Worm (Caenorhabditis elegans) whole organism, mixed stage, embryonic: Measurements from ENCODE around the gene str-166.
A peak's percentile ranks its signal among the peaks of the same experiment; 100 is the strongest.

Experiments
- M03D4.4 ChIP-seq: sonication (generic microtip); optimal IDR thresholded peaks from 2 replicates; lab custom pipeline; 2017; ENCODE audit warnings: mild to moderate bottlenecking, missing genetic modification characterization, missing compliant biosample characterization
- bed-3 ChIP-seq: fragments of 200-800 bp; sonication (Bioruptor generic); optimal IDR thresholded peaks from 3 replicates; lab custom pipeline; 2018; ENCODE audit warnings: mild to moderate bottlenecking, missing genetic modification characterization, moderate library complexity, missing compliant biosample characterization
- blmp-1 ChIP-seq: fragments of 150-350 bp; optimal IDR thresholded peaks from 2 replicates; lab custom pipeline; 2014; ENCODE audit warnings: missing biosample characterization, missing genetic modification characterization
- ceh-39 ChIP-seq: fragments of 150-350 bp; optimal IDR thresholded peaks from 2 replicates; lab custom pipeline; 2014; ENCODE audit warnings: missing biosample characterization, missing genetic modification characterization
- ceh-43 ChIP-seq: fragments of 200-800 bp; sonication (Bioruptor generic); optimal IDR thresholded peaks from 2 replicates; lab custom pipeline; 2018; ENCODE audit warnings: mild to moderate bottlenecking, missing genetic modification characterization, moderate library complexity, missing compliant biosample characterization
- ceh-83 ChIP-seq: fragments of 200-800 bp; sonication (Bioruptor generic); optimal IDR thresholded peaks from 2 replicates; lab custom pipeline; 2018; ENCODE audit warnings: mild to moderate bottlenecking, missing genetic modification characterization, missing compliant biosample characterization
- ces-1 ChIP-seq: fragments of 150-350 bp; optimal IDR thresholded peaks from 2 replicates; lab custom pipeline; 2014; ENCODE audit warnings: missing biosample characterization, missing genetic modification reagents, missing genetic modification characterization
- cnd-1 ChIP-seq: fragments of 200-800 bp; sonication (Bioruptor generic); optimal IDR thresholded peaks from 2 replicates; lab custom pipeline; 2018; ENCODE audit warnings: mild to moderate bottlenecking, missing genetic modification characterization, missing compliant biosample characterization
- drap-1 ChIP-seq: fragments of 200-800 bp; sonication (Bioruptor generic); optimal IDR thresholded peaks from 3 replicates; lab custom pipeline; 2018; ENCODE audit warnings: mild to moderate bottlenecking, missing genetic modification characterization, missing compliant biosample characterization
- elt-1 ChIP-seq: sonication (generic microtip); optimal IDR thresholded peaks from 2 replicates; lab custom pipeline; 2017; ENCODE audit warnings: missing genetic modification characterization, mild to moderate bottlenecking, missing compliant biosample characterization, antibody characterized with exemption, moderate library complexity, borderline replicate concordance; ENCODE audit not compliant: insufficient read depth
- elt-3 ChIP-seq: fragments of 150-350 bp; optimal IDR thresholded peaks from 2 replicates; lab custom pipeline; 2014; ENCODE audit warnings: missing biosample characterization, missing genetic modification characterization
- flh-1 ChIP-seq: fragments of 200-800 bp; sonication (Bioruptor generic); optimal IDR thresholded peaks from 2 replicates; lab custom pipeline; 2018; ENCODE audit warnings: mild to moderate bottlenecking, missing genetic modification characterization, moderate library complexity, missing compliant biosample characterization
- ham-2 ChIP-seq: fragments of 200-800 bp; sonication (Bioruptor generic); optimal IDR thresholded peaks from 2 replicates; lab custom pipeline; 2018; ENCODE audit warnings: mild to moderate bottlenecking, missing genetic modification characterization, missing compliant biosample characterization
- hlh-1 ChIP-seq: fragments of 150-350 bp; optimal IDR thresholded peaks from 2 replicates; lab custom pipeline; 2014; ENCODE audit warnings: missing biosample characterization, missing genetic modification reagents, missing genetic modification characterization
- lsy-2 ChIP-seq: fragments of 150-350 bp; optimal IDR thresholded peaks from 2 replicates; lab custom pipeline; 2014; ENCODE audit warnings: missing biosample characterization, missing genetic modification characterization
- mab-5 ChIP-seq: fragments of 150-350 bp; optimal IDR thresholded peaks from 2 replicates; lab custom pipeline; 2014; ENCODE audit warnings: missing biosample characterization, missing genetic modification characterization
- mep-1 ChIP-seq: fragments of 150-350 bp; optimal IDR thresholded peaks from 2 replicates; lab custom pipeline; 2017; ENCODE audit warnings: missing biosample characterization, missing genetic modification reagents, missing genetic modification characterization, inconsistent platforms
- mls-2 ChIP-seq: sonication (generic microtip); optimal IDR thresholded peaks from 2 replicates; lab custom pipeline; 2016; ENCODE audit warnings: mild to moderate bottlenecking, missing genetic modification characterization, moderate library complexity, missing compliant biosample characterization
- nhr-12 ChIP-seq: fragments of 150-350 bp; optimal IDR thresholded peaks from 2 replicates; lab custom pipeline; 2014; ENCODE audit warnings: missing biosample characterization, missing genetic modification characterization
- nhr-2 ChIP-seq: fragments of 150-350 bp; optimal IDR thresholded peaks from 2 replicates; lab custom pipeline; 2014; ENCODE audit warnings: missing biosample characterization, missing genetic modification characterization
- nhr-237 ChIP-seq: fragments of 150-350 bp; optimal IDR thresholded peaks from 2 replicates; lab custom pipeline; 2014; ENCODE audit warnings: missing biosample characterization, missing genetic modification characterization
- nhr-28 ChIP-seq: fragments of 150-350 bp; optimal IDR thresholded peaks from 2 replicates; lab custom pipeline; 2014; ENCODE audit warnings: missing biosample characterization, missing genetic modification characterization
- nhr-76 ChIP-seq: sonication (generic microtip); optimal IDR thresholded peaks from 2 replicates; lab custom pipeline; 2017; ENCODE audit warnings: missing biosample characterization, missing genetic modification characterization
- sem-2 ChIP-seq: fragments of 200-800 bp; sonication (Bioruptor generic); optimal IDR thresholded peaks from 2 replicates; lab custom pipeline; 2018; ENCODE audit warnings: mild to moderate bottlenecking, missing genetic modification characterization, missing compliant biosample characterization
- snpc-4 ChIP-seq: fragments of 150-350 bp; optimal IDR thresholded peaks from 2 replicates; lab custom pipeline; 2014; ENCODE audit warnings: missing biosample characterization, missing genetic modification characterization
- sptf-1 ChIP-seq: sonication (generic microtip); optimal IDR thresholded peaks from 2 replicates; lab custom pipeline; 2017; ENCODE audit warnings: mild to moderate bottlenecking, missing genetic modification characterization, moderate library complexity, missing compliant biosample characterization
- tbx-8 ChIP-seq: fragments of 200-800 bp; sonication (Bioruptor generic); optimal IDR thresholded peaks from 2 replicates; lab custom pipeline; 2018; ENCODE audit warnings: mild to moderate bottlenecking, missing genetic modification characterization, moderate library complexity, missing compliant biosample characterization
- unc-39 ChIP-seq: fragments of 150-350 bp; optimal IDR thresholded peaks from 2 replicates; lab custom pipeline; 2014; ENCODE audit warnings: missing biosample characterization, missing genetic modification characterization
- unc-62 ChIP-seq: fragments of 150-350 bp; optimal IDR thresholded peaks from 2 replicates; lab custom pipeline; 2014; ENCODE audit warnings: missing biosample characterization, missing genetic modification reagents, missing genetic modification characterization
- zip-8 ChIP-seq: fragments of 150-350 bp; optimal IDR thresholded peaks from 2 replicates; lab custom pipeline; 2014; ENCODE audit warnings: missing biosample characterization, missing genetic modification characterization
- ztf-11 ChIP-seq: fragments of 150-350 bp; optimal IDR thresholded peaks from 2 replicates; lab custom pipeline; 2014; ENCODE audit warnings: missing biosample characterization, missing genetic modification characterization

str-166 gene

ce11 chrIV:4874603-4875002 is 9.5 kb upstream of the str-166 start, which contains the start of gene str-174:
Gene str-174 (minus strand): TSS chrIV:4874703.
- TF ChIP-seq hlh-1: no peak
- TF ChIP-seq mab-5 (tag; lab: Kevin White, UChicago): no peak
- TF ChIP-seq tbx-8 (GFP tag; lab: Kevin White, UChicago): no peak

ce11 chrIV:4877102-4877501 is 7.0 kb upstream of the str-166 start, which contains the start of gene str-170:
Gene str-170 (plus strand): TSS chrIV:4877402.
- no peak for TF ChIP-seq elt-1
- no peak for TF ChIP-seq mab-5 (tag; lab: Kevin White, UChicago)
- no peak for TF ChIP-seq nhr-12 (tag; lab: Kevin White, UChicago)
- TF ChIP-seq unc-39 (tag; lab: Kevin White, UChicago): no peak
- TF ChIP-seq nhr-28 (tag; lab: Kevin White, UChicago): no peak

- TF ChIP-seq nhr-237 (tag; lab: Kevin White, UChicago) (no peak), ham-2 (GFP tag; lab: Kevin White, UChicago) (no peak), cnd-1 (tag; lab: Kevin White, UChicago) (no peak), ceh-83 (no peak), lsy-2 (tag; lab: Kevin White, UChicago) (no peak), hlh-1 (peak; percentile 43), mep-1 (tag; lab: Kevin White, UChicago) (no peak), ces-1 (GFP tag; lab: Kevin White, UChicago) (peak; percentile 34), blmp-1 (no peak), flh-1 (GFP tag; lab: Kevin White, UChicago) (no peak), tbx-8 (GFP tag; lab: Kevin White, UChicago) (no peak), sptf-1 (tag; lab: Kevin White, UChicago) (no peak)
- TF ChIP-seq, all 35 proteins: peak for 2
These were observed 3.5 kb upstream of the str-166 start for ce11 chrIV:4880634-4881033.

- TF ChIP-seq nhr-76: no peak
- TF ChIP-seq ces-1 (GFP tag; lab: Kevin White, UChicago): no peak
- TF ChIP-seq tbx-8 (GFP tag; lab: Kevin White, UChicago): no peak
- no peak for TF ChIP-seq bed-3 (GFP tag; lab: Kevin White, UChicago)
- TF ChIP-seq mls-2 (tag; lab: Kevin White, UChicago): no peak
- no peak for TF ChIP-seq elt-3 (tag; lab: Kevin White, UChicago)
- no peak for TF ChIP-seq nhr-28 (tag; lab: Kevin White, UChicago)
- TF ChIP-seq M03D4.4: no peak
- no peak for TF ChIP-seq hlh-1
- no peak for TF ChIP-seq nhr-2 (tag; lab: Kevin White, UChicago)
- no peak for TF ChIP-seq ceh-83
- TF ChIP-seq lsy-2 (tag; lab: Kevin White, UChicago): no peak
- TF ChIP-seq mep-1 (tag; lab: Kevin White, UChicago): no peak
- TF ChIP-seq blmp-1: no peak
- TF ChIP-seq sem-2 (GFP tag; lab: Kevin White, UChicago): no peak
- no peak for TF ChIP-seq mab-5 (tag; lab: Kevin White, UChicago)
- no peak for TF ChIP-seq cnd-1 (tag; lab: Kevin White, UChicago)
- no peak for TF ChIP-seq snpc-4 (tag; lab: Kevin White, UChicago)
- no peak for TF ChIP-seq flh-1 (GFP tag; lab: Kevin White, UChicago)
- TF ChIP-seq, all 35 proteins: peak for 0
These were observed 1.4 kb downstream of the str-166 start for ce11 chrIV:4885435-4885834.

ce11 chrIV:4887258-4887657 is 3.2 kb downstream of the str-166 start, which contains the start of gene T08B6.1:
Gene T08B6.1 (minus strand): TSS chrIV:4887358.
- no peak for TF ChIP-seq mep-1 (tag; lab: Kevin White, UChicago)
- no peak for TF ChIP-seq flh-1 (GFP tag; lab: Kevin White, UChicago)
- no peak for TF ChIP-seq zip-8 (tag; lab: Kevin White, UChicago)
- TF ChIP-seq nhr-12 (tag; lab: Kevin White, UChicago): no peak
- no peak for TF ChIP-seq bed-3 (GFP tag; lab: Kevin White, UChicago)
- TF ChIP-seq ham-2 (GFP tag; lab: Kevin White, UChicago): no peak
- TF ChIP-seq nhr-76: no peak
- no peak for TF ChIP-seq ceh-83
- TF ChIP-seq mls-2 (tag; lab: Kevin White, UChicago): no peak
- TF ChIP-seq sem-2 (GFP tag; lab: Kevin White, UChicago): no peak
- no peak for TF ChIP-seq nhr-28 (tag; lab: Kevin White, UChicago)
- TF ChIP-seq ces-1 (GFP tag; lab: Kevin White, UChicago): no peak
- TF ChIP-seq M03D4.4: no peak
- no peak for TF ChIP-seq ceh-39 (tag; lab: Kevin White, UChicago)
- TF ChIP-seq nhr-237 (tag; lab: Kevin White, UChicago): no peak
- TF ChIP-seq unc-39 (tag; lab: Kevin White, UChicago): no peak
- TF ChIP-seq nhr-2 (tag; lab: Kevin White, UChicago): no peak
- TF ChIP-seq cnd-1 (tag; lab: Kevin White, UChicago): no peak
- TF ChIP-seq elt-1: no peak
- TF ChIP-seq, all 35 proteins: peak for 0

- no peak for TF ChIP-seq elt-3 (tag; lab: Kevin White, UChicago)
- no peak for TF ChIP-seq mep-1 (tag; lab: Kevin White, UChicago)
- TF ChIP-seq mab-5 (tag; lab: Kevin White, UChicago): no peak
- TF ChIP-seq snpc-4 (tag; lab: Kevin White, UChicago): no peak
- no peak for TF ChIP-seq flh-1 (GFP tag; lab: Kevin White, UChicago)
- no peak for TF ChIP-seq ceh-83
- no peak for TF ChIP-seq ceh-43 (GFP tag; lab: Kevin White, UChicago)
- no peak for TF ChIP-seq ham-2 (GFP tag; lab: Kevin White, UChicago)
- TF ChIP-seq drap-1 (GFP tag; lab: Kevin White, UChicago): no peak
- no peak for TF ChIP-seq cnd-1 (tag; lab: Kevin White, UChicago)
- no peak for TF ChIP-seq ztf-11 (tag; lab: Kevin White, UChicago)
- no peak for TF ChIP-seq nhr-2 (tag; lab: Kevin White, UChicago)
- no peak for TF ChIP-seq blmp-1
- no peak for TF ChIP-seq zip-8 (tag; lab: Kevin White, UChicago)
- TF ChIP-seq hlh-1: no peak
- no peak for TF ChIP-seq sptf-1 (tag; lab: Kevin White, UChicago)
- TF ChIP-seq bed-3 (GFP tag; lab: Kevin White, UChicago): no peak
- no peak for TF ChIP-seq unc-62
- TF ChIP-seq ces-1 (GFP tag; lab: Kevin White, UChicago): no peak
These were observed 5.5 kb downstream of the str-166 start, which contains the start of gene sgnh-1 for ce11 chrIV:4889613-4890012. Gene sgnh-1 (plus strand): TSS chrIV:4889913.
